Fruit fly (Drosophila melanogaster) whole organism: ENCODE results near the gene CG10375.

Experiments used
- CG8478 ChIP-seq: fragments of >200 bp; optimal IDR thresholded peaks from 2 replicates; lab custom pipeline; 2018; ENCODE audit warnings: inconsistent platforms
- Dll ChIP-seq: fragments of >200 bp; optimal IDR thresholded peaks from 2 replicates; lab custom pipeline; 2017
- EcR ChIP-seq, 2 experiments: fragments of >200 bp; optimal IDR thresholded peaks; 2 replicates each; lab custom pipeline; 2017; ENCODE audit warnings: missing biosample characterization in 2 of 2, missing genetic modification characterization in 2 of 2, missing genetic modification reagents in 2 of 2
- pan ChIP-seq: fragments of >200 bp; optimal IDR thresholded peaks from 2 replicates; lab custom pipeline; 2017
- psq ChIP-seq: fragments of >200 bp; optimal IDR thresholded peaks from 2 replicates; lab custom pipeline; 2017
- usp ChIP-seq: fragments of >200 bp; optimal IDR thresholded peaks from 2 replicates; lab custom pipeline; 2017; ENCODE audit warnings: missing biosample characterization, missing genetic modification characterization, mixed read lengths

Gene CG10375

DNA sequence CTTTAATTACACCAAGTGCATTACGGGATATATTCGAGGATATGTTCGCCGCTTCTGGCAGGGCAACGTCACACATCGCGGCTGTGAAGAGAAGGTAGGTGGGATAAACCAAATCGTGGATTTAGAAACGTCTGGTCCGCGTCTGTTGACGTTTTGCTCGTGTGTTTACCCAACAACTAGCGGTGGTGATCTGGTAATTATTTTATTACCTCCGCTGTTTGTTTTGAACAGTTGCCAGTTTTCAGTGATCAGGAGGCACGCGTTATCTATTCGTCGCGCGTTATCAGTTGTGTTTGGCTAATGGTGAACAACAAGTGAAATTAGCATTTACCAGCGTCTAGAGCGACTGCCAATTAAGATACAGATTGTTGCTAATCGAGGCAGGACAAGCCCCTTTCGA lies 38.4 kb upstream of the CG10375 start:
- TF ChIP-seq Dll, result no peak
- TF ChIP-seq usp (GFP tag; lab: Kevin White, UChicago), result no peak
- TF ChIP-seq EcR (GFP tag; optimal IDR thresholded peaks at IDR 0.05; lab: Kevin White, UChicago), result no peak
- TF ChIP-seq psq, result no peak
- no peak for TF ChIP-seq pan
- TF ChIP-seq CG8478 (lab: Kevin White, UChicago), result no peak

DNA sequence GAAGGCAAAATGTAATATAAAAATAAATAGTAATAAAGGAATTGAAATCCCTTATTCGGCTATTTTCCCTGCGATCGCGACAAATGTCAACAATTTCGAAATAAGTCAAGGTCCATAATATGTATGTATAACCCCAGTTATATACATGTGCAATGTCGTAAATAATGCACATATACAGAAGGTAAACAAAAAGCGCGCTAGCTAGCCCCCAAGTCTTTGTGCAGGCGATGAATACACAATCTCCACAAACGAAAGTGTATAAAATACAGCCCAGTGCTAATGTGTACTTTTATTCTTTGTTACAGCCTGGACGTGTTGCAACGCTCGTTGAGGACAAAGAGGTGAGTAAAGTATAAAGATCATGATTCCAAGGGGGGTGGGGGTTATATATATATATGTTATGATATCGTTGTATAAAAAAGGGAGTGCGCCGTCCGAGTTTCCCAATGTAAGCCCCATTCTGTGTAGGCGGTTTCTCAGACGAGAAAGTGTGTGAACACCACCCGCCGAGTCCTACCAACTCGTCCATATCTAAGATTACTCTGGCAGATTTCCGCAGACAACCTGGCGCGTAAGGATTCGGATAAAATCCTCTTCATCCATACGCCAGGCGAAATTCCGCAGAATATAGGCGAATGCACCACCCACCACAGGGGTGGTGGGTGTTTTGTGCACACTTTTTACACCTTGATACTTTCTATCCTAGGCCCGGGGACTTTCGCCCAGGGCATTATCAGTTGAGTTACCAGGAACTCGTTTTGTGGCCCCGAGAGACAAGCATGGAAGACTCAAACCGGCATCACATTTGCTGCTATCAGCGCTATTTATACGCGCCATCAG lies 37.7 kb upstream of the CG10375 start:
- TF ChIP-seq usp (GFP tag; lab: Kevin White, UChicago) (no peak), Dll (no peak), EcR (GFP tag; optimal IDR thresholded peaks at IDR 0.05; lab: Kevin White, UChicago) (no peak), CG8478 (lab: Kevin White, UChicago) (no peak), pan (no peak), psq (no peak)

DNA sequence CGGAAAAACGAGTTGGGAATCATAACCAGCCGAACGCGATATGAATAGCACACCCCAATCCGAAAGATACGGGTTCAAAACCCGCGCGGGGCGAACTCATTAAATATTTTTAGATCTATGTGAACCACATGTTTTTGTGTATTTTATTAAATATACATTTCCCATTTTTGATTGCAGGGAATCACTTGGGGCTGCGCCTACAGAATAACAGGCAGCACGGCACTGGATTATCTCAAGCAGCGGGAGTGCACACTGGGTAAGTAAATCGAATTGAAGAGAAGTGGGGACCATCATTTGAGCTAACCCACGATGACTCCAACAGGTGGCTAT lies 37.1 kb upstream of the CG10375 start:
- no peak for TF ChIP-seq CG8478 (lab: Kevin White, UChicago)
- no peak for TF ChIP-seq usp (GFP tag; lab: Kevin White, UChicago)
- no peak for TF ChIP-seq psq
- no peak for TF ChIP-seq EcR (GFP tag; optimal IDR thresholded peaks at IDR 0.05; lab: Kevin White, UChicago)
- no peak for TF ChIP-seq Dll
- no peak for TF ChIP-seq pan

DNA sequence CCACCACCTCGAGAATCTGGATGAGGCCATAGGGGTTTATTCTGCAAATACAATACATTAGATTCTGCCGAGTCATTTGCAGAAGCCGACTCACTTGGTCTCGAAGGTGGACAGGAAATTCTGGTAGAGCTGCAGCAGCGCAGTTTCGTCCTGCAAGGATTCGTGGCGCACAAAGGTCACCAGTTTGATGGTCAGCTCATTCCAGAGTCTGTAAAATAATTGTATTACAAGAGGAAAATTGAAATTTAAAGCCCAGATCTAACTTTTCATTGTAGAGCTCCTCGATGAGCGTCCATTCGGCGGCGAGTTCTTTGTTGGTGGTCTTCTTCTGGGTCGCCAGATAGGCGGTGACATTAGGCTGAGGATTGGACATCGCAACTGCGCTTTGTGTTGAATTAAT lies 35.0 kb upstream of the CG10375 start:
- TF ChIP-seq Dll, result no peak
- no peak for TF ChIP-seq pan
- TF ChIP-seq EcR (GFP tag; optimal IDR thresholded peaks at IDR 0.05; lab: Kevin White, UChicago), result no peak
- no peak for TF ChIP-seq psq
- TF ChIP-seq CG8478 (lab: Kevin White, UChicago), result no peak
- TF ChIP-seq usp (GFP tag; lab: Kevin White, UChicago), result no peak

DNA sequence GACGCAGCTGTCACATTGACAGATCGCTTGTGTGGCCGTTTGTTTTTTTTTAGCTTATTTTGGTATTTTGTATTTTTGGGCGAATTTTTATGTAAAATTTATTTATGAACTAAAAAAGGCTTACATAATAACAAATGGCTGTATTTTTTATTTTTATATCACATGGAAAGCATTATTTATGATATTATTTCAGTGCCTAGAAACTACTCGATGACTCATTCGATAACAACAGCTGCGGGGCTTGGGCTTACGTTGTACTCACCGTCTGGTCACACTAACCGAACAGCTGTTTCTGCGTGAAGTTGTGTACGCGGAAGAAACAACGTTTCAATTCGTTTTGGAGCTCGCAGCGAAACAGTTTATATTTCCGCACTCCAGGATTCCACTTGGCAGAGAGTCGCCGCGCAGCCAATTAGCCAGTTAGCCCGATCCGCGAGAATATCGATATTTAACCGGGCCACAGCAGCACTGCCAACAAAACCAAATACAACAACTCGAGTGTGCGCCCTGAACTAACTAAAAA lies 34.5 kb upstream of the CG10375 start, which contains the start of the genes Hmgcr and Rpn9:
TSS of gene Hmgcr (plus strand) at position 335 of the 523 bp plus-strand sequence.
TSS of gene Rpn9 (minus strand) at position 473 of the 523 bp plus-strand sequence.
- no peak for TF ChIP-seq CG8478 (lab: Kevin White, UChicago)
- TF ChIP-seq psq, result no peak
- TF ChIP-seq usp (GFP tag; lab: Kevin White, UChicago), result no peak
- no peak for TF ChIP-seq EcR (GFP tag; optimal IDR thresholded peaks at IDR 0.05; lab: Kevin White, UChicago)
- TF ChIP-seq Dll, result no peak

DNA sequence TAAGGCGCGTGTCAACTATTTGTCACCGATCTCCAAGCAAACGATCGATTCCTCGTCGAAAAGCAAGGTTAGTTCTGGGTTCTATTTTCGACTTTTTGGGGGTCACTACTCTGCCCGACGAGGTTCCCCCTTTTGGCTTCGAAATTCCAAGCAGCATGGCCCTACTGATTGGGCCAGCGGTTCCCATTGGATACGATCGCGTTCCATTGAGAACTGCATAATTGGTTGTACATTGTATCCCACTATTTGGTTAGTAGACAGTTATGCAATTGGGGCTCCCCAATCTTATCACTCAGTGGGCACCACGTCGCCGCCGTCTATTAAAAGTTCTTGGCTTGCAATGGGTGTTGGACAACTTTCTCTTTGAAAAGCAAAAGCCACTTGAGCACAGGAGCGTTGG lies 33.7 kb upstream of the CG10375 start:
- TF ChIP-seq psq (no peak), CG8478 (lab: Kevin White, UChicago) (no peak), Dll (no peak), usp (GFP tag; lab: Kevin White, UChicago) (no peak), pan (no peak), EcR (GFP tag; optimal IDR thresholded peaks at IDR 0.05; lab: Kevin White, UChicago) (no peak)

DNA sequence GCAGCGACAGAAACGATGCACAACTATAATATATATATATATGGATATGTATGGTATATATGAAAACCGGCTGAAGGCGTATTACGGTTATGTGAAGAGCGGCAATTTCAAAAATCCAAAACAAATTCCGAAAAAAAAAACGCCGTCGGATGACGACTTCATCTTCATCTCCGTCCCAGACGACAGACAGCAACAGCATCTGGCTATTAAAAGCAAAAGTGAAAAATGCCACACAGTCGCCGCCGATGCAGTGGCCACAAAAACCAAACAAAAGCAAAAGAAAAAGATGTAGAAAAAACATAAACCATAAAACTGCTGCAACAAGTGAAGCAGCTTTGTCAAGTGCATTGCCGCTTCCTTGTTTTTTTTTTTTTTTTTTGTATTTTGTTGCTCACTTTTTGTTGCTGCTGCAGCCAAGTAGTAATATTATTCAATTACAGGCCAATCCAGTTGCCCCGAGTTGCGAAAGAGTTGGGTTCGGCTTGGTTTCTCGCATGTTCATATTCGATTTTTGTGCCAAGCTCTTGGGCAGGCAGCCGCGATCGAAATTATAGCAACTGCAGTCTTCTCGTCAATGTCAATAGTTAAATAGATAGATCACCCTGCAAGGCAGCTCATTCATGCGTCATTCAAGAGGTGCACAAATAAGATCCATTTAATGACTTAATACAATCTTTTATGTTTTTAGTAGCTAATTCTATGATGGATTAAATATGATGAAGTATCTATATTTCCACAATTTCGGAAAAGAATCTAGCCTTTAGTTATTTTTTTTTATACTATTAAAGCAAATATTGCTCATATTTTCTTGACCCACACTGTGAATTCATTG lies 32.7 kb upstream of the CG10375 start:
- TF ChIP-seq Dll (no peak), pan (no peak), psq (no peak), usp (GFP tag; lab: Kevin White, UChicago) (no peak), CG8478 (lab: Kevin White, UChicago) (no peak), EcR (GFP tag; optimal IDR thresholded peaks at IDR 0.05; lab: Kevin White, UChicago) (no peak)

dm6 chr3R:23735648-23736047 lies 31.9 kb upstream of the CG10375 start:
- no peak for TF ChIP-seq Dll

DNA sequence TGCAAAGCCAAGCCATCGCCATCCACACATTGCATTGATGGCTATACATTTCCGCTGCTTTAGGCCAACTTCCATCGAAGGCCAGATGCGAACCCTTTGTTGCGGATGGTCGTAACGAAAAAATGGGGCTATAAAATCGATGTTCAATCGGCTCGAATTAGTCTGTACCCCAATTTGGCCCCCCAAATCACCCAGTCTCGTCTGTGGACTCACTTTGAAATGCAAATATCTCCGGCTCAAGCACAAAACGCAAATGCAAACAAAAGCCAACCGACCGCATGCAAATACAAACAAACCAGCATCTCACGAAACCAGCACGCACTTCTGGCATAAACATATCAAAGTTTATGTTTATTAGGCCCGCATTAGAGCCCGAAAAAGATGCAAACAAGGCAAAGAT lies 31.1 kb upstream of the CG10375 start:
- TF ChIP-seq EcR (GFP tag; optimal IDR thresholded peaks at IDR 0.05; lab: Kevin White, UChicago) (no peak), psq (no peak), Dll (no peak), pan (no peak), usp (GFP tag; lab: Kevin White, UChicago) (no peak)

dm6 chr3R:23737676-23738574 lies 29.6 kb upstream of the CG10375 start:
- no peak for TF ChIP-seq psq

- TF ChIP-seq EcR (GFP tag; optimal IDR thresholded peaks at IDR 0.05; lab: Kevin White, UChicago) (no peak), pan (no peak), Dll (no peak), CG8478 (lab: Kevin White, UChicago) (no peak), psq (no peak), usp (GFP tag; lab: Kevin White, UChicago) (no peak)
Observed at dm6 chr3R:23740968-23741367, 26.5 kb upstream of the CG10375 start.

dm6 chr3R:23747446-23747845 lies 20.1 kb upstream of the CG10375 start:
- TF ChIP-seq EcR (GFP tag; optimal IDR thresholded peaks at IDR 0.05; lab: Kevin White, UChicago), result no peak
- TF ChIP-seq CG8478 (lab: Kevin White, UChicago), result no peak
- no peak for TF ChIP-seq psq
- TF ChIP-seq usp (GFP tag; lab: Kevin White, UChicago), result no peak
- TF ChIP-seq pan, result no peak
- no peak for TF ChIP-seq Dll
